2 fruit fly cellular contexts compared by ENCODE assay signal in the genomic region with DNA sequence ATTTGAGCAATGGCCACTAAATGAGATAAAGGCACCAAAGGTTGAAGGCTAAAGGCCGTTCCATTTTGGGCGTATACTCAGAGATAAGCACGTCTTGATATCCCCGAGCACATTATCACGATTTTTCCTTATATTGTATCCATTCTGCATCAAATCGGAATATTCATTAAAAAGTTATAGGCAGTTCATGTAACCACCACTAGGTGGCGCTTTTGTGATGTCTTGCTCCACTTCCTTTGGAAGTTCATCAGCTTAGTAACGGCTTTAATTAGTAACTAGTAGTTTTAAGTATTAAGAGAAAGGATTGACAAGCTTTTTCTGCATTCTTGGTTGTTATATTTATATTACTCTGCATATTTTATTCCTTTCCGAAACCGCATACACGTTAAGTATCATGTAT.
TF ChIP-seq lines count a peak whose summit lies in the region.

No protein-coding gene starts in this region.

- peak; percentile 66 to 70 for TF ChIP-seq CTCF in S2 (optimal IDR thresholded peaks at IDR 0.05; lab: Kevin White, UChicago)
- peak; percentile 69 for TF ChIP-seq CTCF in whole organism, embryonic (GFP tag; optimal IDR thresholded peaks at IDR 0.05; lab: Kevin White, UChicago)

TF ChIP-seq in whole organism, embryonic, 481 proteins besides CTCF, POLR2A, EP300 and RAD21:
- TF ChIP-seq Opbp (GFP tag; IDR thresholded peaks at IDR 0.05; lab: Robert Waterston, UW; ENCODE audit: partially characterized antibody) (no peak), Dip2 (GFP tag; IDR thresholded peaks at IDR 0.05; lab: Robert Waterston, UW) (no peak), gcm (GFP tag; optimal IDR thresholded peaks at IDR 0.05; lab: Kevin White, UChicago) (no peak), HLH4C (GFP tag; IDR thresholded peaks at IDR 0.05; lab: Robert Waterston, UW; ENCODE audit: partially characterized antibody) (no peak), her (GFP tag; optimal IDR thresholded peaks at IDR 0.05; lab: Kevin White, UChicago) (no peak), CG16813 (GFP tag; IDR thresholded peaks at IDR 0.05; lab: Robert Waterston, UW; ENCODE audit: partially characterized antibody) (no peak), NK7.1 (GFP tag; optimal IDR thresholded peaks at IDR 0.05; lab: Kevin White, UChicago) (no peak), Ets65A (GFP tag; lab: Kevin White, UChicago) (no peak)
